Worm (Caenorhabditis elegans) whole organism, L2 larva: ENCODE measurements around the gene C25H3.3.

ENCODE experiments used
- C34F6.9 ChIP-seq: fragments of 150-350 bp; optimal IDR thresholded peaks from 2 replicates; lab custom pipeline; 2014; ENCODE audit warnings: missing biosample characterization, missing genetic modification characterization
- F13H6.1 ChIP-seq: sonication (generic microtip); optimal IDR thresholded peaks from 2 replicates; lab custom pipeline; 2016; ENCODE audit warnings: missing genetic modification characterization, missing compliant biosample characterization
- Y55F3AM.14 ChIP-seq: fragments of 200-800 bp; sonication (Bioruptor generic); optimal IDR thresholded peaks from 2 replicates; lab custom pipeline; 2018; ENCODE audit warnings: mild to moderate bottlenecking, missing genetic modification characterization, missing compliant biosample characterization
- ZK546.5 ChIP-seq: sonication (generic microtip); optimal IDR thresholded peaks from 2 replicates; lab custom pipeline; 2017; ENCODE audit warnings: missing biosample characterization, missing genetic modification characterization
- aly-2 ChIP-seq: fragments of 150-350 bp; optimal IDR thresholded peaks from 2 replicates; lab custom pipeline; 2014; ENCODE audit warnings: missing biosample characterization, missing genetic modification characterization
- ama-1 ChIP-seq: fragments of 150-350 bp; optimal IDR thresholded peaks from 2 replicates; lab custom pipeline; 2018; ENCODE audit warnings: inconsistent platforms
- blmp-1 ChIP-seq: sonication (generic microtip); optimal IDR thresholded peaks from 2 replicates; lab custom pipeline; 2017; ENCODE audit warnings: missing genetic modification characterization, mild to moderate bottlenecking, missing compliant biosample characterization, antibody characterized with exemption, moderate library complexity; ENCODE audit not compliant: insufficient read depth
- ceh-16 ChIP-seq: fragments of 150-350 bp; optimal IDR thresholded peaks from 2 replicates; lab custom pipeline; 2014; ENCODE audit warnings: missing biosample characterization, missing genetic modification characterization
- ceh-82 ChIP-seq: fragments of 150-350 bp; optimal IDR thresholded peaks from 2 replicates; lab custom pipeline; 2014; ENCODE audit warnings: missing biosample characterization, missing genetic modification characterization
- crh-2 ChIP-seq: sonication (generic microtip); optimal IDR thresholded peaks from 2 replicates; lab custom pipeline; 2017; ENCODE audit warnings: missing biosample characterization, missing genetic modification characterization
- dmd-4 ChIP-seq: sonication (generic microtip); optimal IDR thresholded peaks from 2 replicates; lab custom pipeline; 2017; ENCODE audit warnings: missing biosample characterization, missing genetic modification characterization
- egl-27 ChIP-seq: sonication (generic microtip); optimal IDR thresholded peaks from 3 replicates; lab custom pipeline; 2017; ENCODE audit warnings: missing biosample characterization, missing genetic modification reagents, missing genetic modification characterization
- elt-1 ChIP-seq: fragments of 150-350 bp; optimal IDR thresholded peaks from 2 replicates; lab custom pipeline; 2014; ENCODE audit warnings: missing biosample characterization, missing genetic modification characterization
- elt-3 ChIP-seq: sonication (generic microtip); optimal IDR thresholded peaks from 2 replicates; lab custom pipeline; 2017; ENCODE audit warnings: missing biosample characterization, missing genetic modification characterization
- fos-1 ChIP-seq: fragments of 150-350 bp; optimal IDR thresholded peaks from 2 replicates; lab custom pipeline; 2014; ENCODE audit warnings: missing biosample characterization, missing genetic modification characterization
- gmeb-1 ChIP-seq: fragments of 150-350 bp; optimal IDR thresholded peaks from 2 replicates; lab custom pipeline; 2014; ENCODE audit warnings: missing biosample characterization, missing genetic modification characterization
- lin-11 ChIP-seq: fragments of 150-350 bp; sonication (generic microtip); optimal IDR thresholded peaks from 2 replicates; lab custom pipeline; 2014; ENCODE audit warnings: missing biosample characterization, missing genetic modification characterization, inconsistent platforms, mixed read lengths
- lin-13 ChIP-seq: fragments of 150-350 bp; optimal IDR thresholded peaks from 2 replicates; lab custom pipeline; 2014; ENCODE audit warnings: missing biosample characterization, missing genetic modification reagents, missing genetic modification characterization
- lin-39 ChIP-seq: fragments of 150-350 bp; optimal IDR thresholded peaks from 2 replicates; lab custom pipeline; 2014; ENCODE audit warnings: missing biosample characterization, missing genetic modification reagents, missing genetic modification characterization
- lsy-2 ChIP-seq, 2 experiments: fragments of 150-350 bp in 1 of 2; sonication (generic microtip) in 1 of 2; optimal IDR thresholded peaks; 2 replicates each; lab custom pipeline; 2014 to 2017; ENCODE audit warnings: missing biosample characterization in 2 of 2, missing genetic modification characterization in 2 of 2
- mab-5 ChIP-seq: fragments of 150-350 bp; optimal IDR thresholded peaks from 2 replicates; lab custom pipeline; 2014; ENCODE audit warnings: missing biosample characterization, missing genetic modification characterization
- mdl-1 ChIP-seq, 2 experiments: fragments of 150-350 bp in 1 of 2; sonication (generic microtip) in 1 of 2; optimal IDR thresholded peaks; 2 replicates each; lab custom pipeline; 2017; ENCODE audit warnings: missing biosample characterization in 2 of 2, missing genetic modification characterization in 2 of 2
- nhr-10 ChIP-seq: sonication (generic microtip); optimal IDR thresholded peaks from 2 replicates; lab custom pipeline; 2017; ENCODE audit warnings: missing biosample characterization, missing genetic modification characterization
- nhr-12 ChIP-seq: fragments of 150-350 bp; optimal IDR thresholded peaks from 2 replicates; lab custom pipeline; 2014; ENCODE audit warnings: missing biosample characterization, missing genetic modification characterization
- nhr-129 ChIP-seq: fragments of 150-350 bp; optimal IDR thresholded peaks from 2 replicates; lab custom pipeline; 2014; ENCODE audit warnings: missing biosample characterization, missing genetic modification characterization
- nhr-21 ChIP-seq: fragments of 150-350 bp; optimal IDR thresholded peaks from 2 replicates; lab custom pipeline; 2014; ENCODE audit warnings: missing biosample characterization, missing genetic modification characterization
- nhr-237 ChIP-seq: fragments of 150-350 bp; optimal IDR thresholded peaks from 2 replicates; lab custom pipeline; 2014; ENCODE audit warnings: missing biosample characterization, missing genetic modification characterization
- nhr-25 ChIP-seq: fragments of 150-350 bp; sonication (generic microtip); optimal IDR thresholded peaks from 3 replicates; lab custom pipeline; 2014; ENCODE audit warnings: missing biosample characterization, missing genetic modification characterization
- nhr-6 ChIP-seq: fragments of 150-350 bp; optimal IDR thresholded peaks from 2 replicates; lab custom pipeline; 2014; ENCODE audit warnings: missing biosample characterization, missing genetic modification characterization
- peb-1 ChIP-seq: fragments of 150-350 bp; optimal IDR thresholded peaks from 2 replicates; lab custom pipeline; 2014; ENCODE audit warnings: missing biosample characterization, missing genetic modification characterization
- sem-4 ChIP-seq: fragments of 150-350 bp; optimal IDR thresholded peaks from 2 replicates; lab custom pipeline; 2014; ENCODE audit warnings: missing biosample characterization, missing genetic modification reagents, missing genetic modification characterization
- skn-1 ChIP-seq: sonication (generic microtip); optimal IDR thresholded peaks from 2 replicates; lab custom pipeline; 2017; ENCODE audit warnings: missing biosample characterization, missing genetic modification characterization
- sma-3 ChIP-seq: sonication (generic microtip); optimal IDR thresholded peaks from 2 replicates; lab custom pipeline; 2016; ENCODE audit warnings: missing genetic modification reagents, missing genetic modification characterization, missing compliant biosample characterization
- sma-9 ChIP-seq, 2 experiments: fragments of 150-350 bp in 1 of 2; sonication (generic microtip) in 1 of 2; optimal IDR thresholded peaks; 2 replicates each; lab custom pipeline; 2014 to 2016; ENCODE audit warnings: missing genetic modification characterization in 2 of 2, mild to moderate bottlenecking in 1 of 2, missing biosample characterization in 1 of 2, missing compliant biosample characterization in 1 of 2, missing genetic modification reagents in 1 of 2, moderate library complexity in 1 of 2
- snpc-4 ChIP-seq: fragments of 150-350 bp; optimal IDR thresholded peaks from 2 replicates; lab custom pipeline; 2014; ENCODE audit warnings: missing biosample characterization, missing genetic modification characterization
- unc-39 ChIP-seq: fragments of 150-350 bp; optimal IDR thresholded peaks from 2 replicates; lab custom pipeline; 2014; ENCODE audit warnings: missing biosample characterization, missing genetic modification characterization
- unc-55 ChIP-seq: fragments of 150-350 bp; sonication (generic microtip); optimal IDR thresholded peaks from 3 replicates; lab custom pipeline; 2014; ENCODE audit warnings: missing biosample characterization, missing genetic modification reagents, missing genetic modification characterization
- unc-62 ChIP-seq: fragments of 150-350 bp; optimal IDR thresholded peaks from 2 replicates; lab custom pipeline; 2014; ENCODE audit warnings: missing biosample characterization, missing genetic modification reagents, missing genetic modification characterization
- ztf-1 ChIP-seq: fragments of 200-800 bp; sonication (Bioruptor generic); conservative IDR thresholded peaks from 2 replicates; pipeline ENCODE4 v1.3.6; 2022; ENCODE audit warnings: missing genetic modification characterization, missing compliant biosample characterization
- ztf-4 ChIP-seq: fragments of 150-350 bp; optimal IDR thresholded peaks from 2 replicates; lab custom pipeline; 2014; ENCODE audit warnings: missing biosample characterization, missing genetic modification characterization

The C25H3.3 gene

DNA sequence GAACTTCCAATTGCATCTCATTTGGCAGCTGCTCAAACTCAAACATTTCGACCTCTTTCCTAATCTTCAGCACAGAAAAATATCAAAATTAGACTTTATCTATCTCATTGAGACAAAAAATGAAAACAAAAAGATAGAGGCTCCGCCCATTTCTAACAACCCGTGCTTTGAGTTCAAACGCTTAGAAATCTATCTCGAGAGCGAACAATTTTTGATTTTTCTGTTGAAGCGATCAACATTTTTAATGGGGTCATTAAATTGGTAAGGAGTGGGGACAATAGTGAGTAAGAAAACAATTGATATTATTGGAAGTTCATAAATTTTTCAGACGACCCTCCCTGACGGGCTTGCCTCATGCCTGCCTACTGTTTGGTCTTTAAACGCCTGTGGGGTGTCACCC lies 4.9 kb downstream of the C25H3.3 start, which contains the start of the genes C25H3.10 and C25H3.1:
C25H3.10 (minus strand) TSS at position 101 of the 400 bp plus-strand sequence.
C25H3.1 (plus strand) TSS at position 203 of the 400 bp plus-strand sequence.
- TF ChIP-seq egl-27 (tag; lab: Kevin White, UChicago) (no peak), snpc-4 (tag; lab: Kevin White, UChicago) (peak; percentile 6), dmd-4 (tag; lab: Kevin White, UChicago) (no peak), nhr-10 (tag; lab: Kevin White, UChicago) (no peak), lin-39 (tag; lab: Kevin White, UChicago) (no peak), elt-1 (tag; lab: Kevin White, UChicago) (no peak), nhr-12 (no peak), ceh-82 (tag; lab: Kevin White, UChicago) (no peak)

DNA sequence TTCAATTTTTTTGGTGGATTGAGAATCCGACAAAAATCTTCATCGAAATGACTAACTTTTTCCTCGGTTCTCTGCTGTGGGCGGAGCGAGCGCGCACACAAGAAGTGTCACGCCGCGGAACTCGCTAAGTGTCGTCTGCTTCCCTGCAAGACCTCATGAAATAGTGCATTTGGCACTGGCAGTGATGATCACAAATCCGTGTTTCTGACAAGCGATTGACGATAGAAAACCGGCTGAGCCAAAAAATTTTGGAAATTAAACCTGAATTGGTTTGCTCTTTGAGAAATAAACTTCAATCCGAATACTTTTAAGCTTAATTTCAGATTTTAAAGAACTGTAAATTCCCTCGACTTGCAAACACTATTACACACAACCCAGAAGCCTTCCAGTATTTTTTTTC lies 7.5 kb downstream of the C25H3.3 start:
- TF ChIP-seq elt-3: no peak
- TF ChIP-seq mdl-1 (tag; optimal IDR thresholded peaks at IDR 0.05; lab: Kevin White, UChicago): peak; percentile 66 to 77
- peak; percentile 44 for TF ChIP-seq mab-5 (tag; lab: Kevin White, UChicago)
- peak; percentile 77 for TF ChIP-seq crh-2
- no peak for TF ChIP-seq ZK546.5 (tag; lab: Kevin White, UChicago)
- no peak for TF ChIP-seq skn-1
- peak; percentile 74 for TF ChIP-seq fos-1 (tag; lab: Kevin White, UChicago)
- peak; percentile 42 for TF ChIP-seq lin-13 (GFP tag; lab: Kevin White, UChicago)
- peak; percentile 70 for TF ChIP-seq nhr-129 (tag; lab: Kevin White, UChicago)
- no peak for TF ChIP-seq nhr-237 (tag; lab: Kevin White, UChicago)
- no peak for TF ChIP-seq dmd-4 (tag; lab: Kevin White, UChicago)
- peak; percentile 5 for TF ChIP-seq egl-27 (tag; lab: Kevin White, UChicago)
- TF ChIP-seq ztf-1: no peak
- TF ChIP-seq lsy-2 (tag; optimal IDR thresholded peaks at IDR 0.05; lab: Kevin White, UChicago): peak; percentile 57 to 72
- no peak for TF ChIP-seq ceh-16
- TF ChIP-seq ama-1 (lab: Kevin White, UChicago): peak; percentile 91
- peak; percentile 69 for TF ChIP-seq gmeb-1 (tag; lab: Kevin White, UChicago)
- TF ChIP-seq C34F6.9: peak; percentile 42
- TF ChIP-seq sma-3 (GFP tag; lab: Kevin White, UChicago): peak; percentile 81
- TF ChIP-seq nhr-6 (tag; lab: Kevin White, UChicago): no peak
- TF ChIP-seq unc-39 (tag; lab: Kevin White, UChicago): no peak
- TF ChIP-seq nhr-21 (tag; lab: Kevin White, UChicago): peak; percentile 82
- TF ChIP-seq sma-9 (GFP tag; optimal IDR thresholded peaks at IDR 0.05; lab: Kevin White, UChicago): peak; percentile 88
- no peak for TF ChIP-seq sma-9 (tag; optimal IDR thresholded peaks at IDR 0.05; lab: Kevin White, UChicago)
- peak; percentile 34 for TF ChIP-seq nhr-25
- TF ChIP-seq blmp-1 (tag; lab: Kevin White, UChicago): no peak
- TF ChIP-seq F13H6.1 (tag; lab: Kevin White, UChicago): peak; percentile 60
- TF ChIP-seq snpc-4 (tag; lab: Kevin White, UChicago): peak; percentile 98
- TF ChIP-seq unc-55 (GFP tag; lab: Kevin White, UChicago): no peak

DNA sequence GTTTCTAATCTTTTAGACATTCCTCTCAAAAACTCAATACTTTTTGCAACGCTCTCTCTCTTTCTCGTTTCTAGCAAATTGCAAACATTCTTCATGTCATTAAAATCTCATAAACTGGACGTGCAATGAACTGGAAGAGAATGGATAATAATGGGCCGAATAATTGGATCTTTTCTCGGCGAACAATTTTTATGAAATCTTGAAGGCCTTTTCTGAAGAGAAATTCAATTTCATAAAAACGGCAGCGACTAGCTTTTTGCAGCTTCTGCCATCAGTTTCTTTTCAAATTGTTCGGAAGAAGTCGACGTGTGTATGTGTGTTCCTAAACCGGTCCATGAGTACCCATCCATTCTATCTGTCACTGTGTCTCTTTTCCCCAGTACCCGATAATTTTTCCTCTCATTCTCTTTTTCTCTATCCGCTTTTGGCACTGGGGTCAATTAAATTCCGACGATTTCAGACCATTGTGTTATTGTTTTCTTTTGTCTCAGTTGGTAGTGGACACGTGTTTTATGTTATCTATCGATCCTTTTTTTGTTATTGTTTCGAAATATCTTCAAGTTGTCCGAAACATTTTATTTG lies 8.7 kb downstream of the C25H3.3 start:
- peak; percentile 39 for TF ChIP-seq nhr-25
- TF ChIP-seq ztf-4 (tag; lab: Kevin White, UChicago): no peak
- TF ChIP-seq, all 48 proteins: peak for 1

DNA sequence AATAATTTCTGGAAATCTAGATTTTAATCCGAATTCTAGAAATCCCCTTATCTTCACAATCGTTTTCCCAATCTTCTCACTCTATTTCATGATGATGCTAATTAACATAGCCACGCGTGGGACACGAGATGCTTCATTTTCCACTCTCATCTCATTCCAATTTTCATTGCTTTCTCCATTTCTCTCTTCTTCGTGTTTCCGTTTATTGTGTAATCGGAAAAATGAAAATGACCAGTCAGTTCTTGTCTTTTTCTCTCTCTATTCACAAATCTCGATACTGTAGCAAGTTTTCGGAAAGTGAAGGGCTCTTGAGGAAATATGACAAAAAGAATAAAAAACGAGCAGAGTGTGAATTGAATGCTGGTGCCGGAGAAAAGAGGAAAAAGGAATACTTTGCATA lies 10.5 kb downstream of the C25H3.3 start:
- TF ChIP-seq C34F6.9: no peak
- no peak for TF ChIP-seq ceh-82 (tag; lab: Kevin White, UChicago)
- peak; percentile 34 for TF ChIP-seq sem-4 (tag; lab: Kevin White, UChicago)

DNA sequence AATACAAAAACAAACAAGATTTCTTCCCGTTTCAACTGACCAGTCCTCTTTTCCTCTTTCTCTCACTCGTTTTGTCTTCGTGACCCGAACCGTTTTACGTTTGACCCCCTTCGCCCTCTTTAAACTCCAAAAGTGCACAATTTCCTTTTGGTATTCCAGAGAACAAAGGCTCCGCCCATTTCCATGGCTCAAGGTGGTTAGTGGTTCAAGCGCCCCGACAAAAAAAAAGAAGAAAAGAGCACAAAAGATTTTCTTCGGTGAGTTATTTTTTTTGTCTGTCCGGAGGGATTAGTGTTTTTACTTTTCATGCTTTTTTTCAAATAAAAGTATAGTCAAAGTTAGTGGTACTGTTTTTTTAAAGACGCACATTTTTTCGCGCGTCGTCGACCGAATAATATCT lies 13.5 kb downstream of the C25H3.3 start, which contains the start of gene osta-2:
osta-2 (plus strand) TSS at position 160 of the 400 bp plus-strand sequence.
- TF ChIP-seq unc-55 (GFP tag; lab: Kevin White, UChicago) (no peak), Y55F3AM.14 (GFP tag; lab: Kevin White, UChicago) (no peak), aly-2 (tag; lab: Kevin White, UChicago) (no peak), nhr-12 (no peak), peb-1 (tag; lab: Kevin White, UChicago) (no peak), ztf-1 (no peak), ceh-16 (no peak), nhr-129 (tag; lab: Kevin White, UChicago) (no peak), nhr-237 (tag; lab: Kevin White, UChicago) (no peak), lin-11 (tag; lab: Kevin White, UChicago) (no peak), unc-62 (GFP tag; lab: Kevin White, UChicago) (no peak), nhr-10 (tag; lab: Kevin White, UChicago) (no peak), ztf-4 (tag; lab: Kevin White, UChicago) (no peak), nhr-21 (tag; lab: Kevin White, UChicago) (no peak), ceh-82 (tag; lab: Kevin White, UChicago) (no peak), sma-3 (GFP tag; lab: Kevin White, UChicago) (no peak)
